Fruit fly (Drosophila melanogaster) whole organism, embryonic: Measurements from ENCODE around the gene Pdhb.
A peak's percentile ranks its signal among the peaks of the same experiment; 100 is the strongest.

ENCODE experiments used
- B-H1 ChIP-seq: fragments of 200-800 bp; sonication (Bioruptor generic); IDR thresholded peaks from 3 replicates; pipeline ENCODE4 v1.3.6; 2022; ENCODE audit warnings: missing biosample characterization, missing genetic modification characterization
- BtbVII ChIP-seq: fragments of 200-800 bp; sonication (Bioruptor generic); optimal IDR thresholded peaks from 3 replicates; lab custom pipeline; 2017; ENCODE audit warnings: missing biosample characterization, mild to moderate bottlenecking, missing genetic modification characterization
- CG10321 ChIP-seq: fragments of 200-800 bp; sonication (Bioruptor generic); IDR thresholded peaks from 2 replicates; pipeline ENCODE4 v1.3.6; 2022; ENCODE audit warnings: missing biosample characterization, missing genetic modification characterization
- CG10462 ChIP-seq: fragments of 200-800 bp; sonication (Bioruptor generic); optimal IDR thresholded peaks from 2 replicates; lab custom pipeline; 2016; ENCODE audit warnings: missing biosample characterization, missing genetic modification characterization
- CG13624 ChIP-seq: fragments of 200-800 bp; sonication (Bioruptor generic); optimal IDR thresholded peaks from 2 replicates; lab custom pipeline; 2016; ENCODE audit warnings: missing biosample characterization, missing genetic modification characterization
- CG14667 ChIP-seq: fragments of 200-800 bp; sonication (Bioruptor generic); IDR thresholded peaks from 2 replicates; pipeline ENCODE4 v1.3.6; 2022; ENCODE audit warnings: missing biosample characterization, missing genetic modification characterization
- CG17186 ChIP-seq: fragments of 200-800 bp; sonication (Bioruptor generic); optimal IDR thresholded peaks from 3 replicates; lab custom pipeline; 2017; ENCODE audit warnings: missing biosample characterization, missing genetic modification reagents, missing genetic modification characterization
- CG17385 ChIP-seq: fragments of 200-800 bp; sonication (Bioruptor generic); optimal IDR thresholded peaks from 3 replicates; lab custom pipeline; 2018; ENCODE audit warnings: missing biosample characterization, mild to moderate bottlenecking, missing genetic modification characterization
- CG18619 ChIP-seq: fragments of 200-800 bp; sonication (Bioruptor generic); optimal IDR thresholded peaks from 3 replicates; lab custom pipeline; 2017; ENCODE audit warnings: missing biosample characterization, mild to moderate bottlenecking, missing genetic modification characterization
- CG2202 ChIP-seq: fragments of 200-800 bp; sonication (Bioruptor generic); optimal IDR thresholded peaks from 2 replicates; lab custom pipeline; 2018; ENCODE audit warnings: missing biosample characterization, mild to moderate bottlenecking, missing genetic modification characterization
- CG2678 ChIP-seq: fragments of 200-800 bp; sonication (Bioruptor generic); optimal IDR thresholded peaks from 3 replicates; lab custom pipeline; 2019; ENCODE audit warnings: missing biosample characterization, mild to moderate bottlenecking, missing genetic modification characterization, moderate library complexity
- CG32767 ChIP-seq: fragments of 200-800 bp; sonication (Bioruptor generic); IDR thresholded peaks from 2 replicates; pipeline ENCODE4 v1.3.6; 2022; ENCODE audit warnings: missing biosample characterization, missing genetic modification characterization
- CG34422 ChIP-seq: fragments of 200-800 bp; sonication (Bioruptor generic); IDR thresholded peaks from 3 replicates; pipeline ENCODE4 v1.3.6; 2022; ENCODE audit warnings: missing biosample characterization, missing genetic modification characterization
- CG6854 ChIP-seq: fragments of 200-800 bp; sonication (Bioruptor generic); optimal IDR thresholded peaks from 3 replicates; lab custom pipeline; 2017; ENCODE audit warnings: missing biosample characterization, mild to moderate bottlenecking, missing genetic modification characterization
- CG7987 ChIP-seq: fragments of 200-800 bp; sonication (Bioruptor generic); optimal IDR thresholded peaks from 2 replicates; lab custom pipeline; 2018; ENCODE audit warnings: missing biosample characterization, mild to moderate bottlenecking, missing genetic modification characterization, moderate library complexity
- CG8281 ChIP-seq: fragments of 200-800 bp; sonication (Bioruptor generic); optimal IDR thresholded peaks from 2 replicates; lab custom pipeline; 2018; ENCODE audit warnings: missing biosample characterization, mild to moderate bottlenecking, missing genetic modification characterization, moderate library complexity
- D ChIP-seq, 2 experiments: fragments of 200-800 bp in 1 of 2; fragments of >200 bp in 1 of 2; sonication (Bioruptor generic) in 1 of 2; optimal IDR thresholded peaks; 2 replicates in 1 of 2; 3 replicates in 1 of 2; lab custom pipeline; 2017; ENCODE audit warnings: mild to moderate bottlenecking in 1 of 2, missing biosample characterization in 1 of 2, missing genetic modification characterization in 1 of 2, missing genetic modification reagents in 1 of 2
- Eip74EF ChIP-seq, 2 experiments: fragments of 200-800 bp in 1 of 2; fragments of >200 bp in 1 of 2; sonication (Bioruptor generic) in 1 of 2; optimal IDR thresholded peaks; 2 replicates each; lab custom pipeline; 2017 to 2019; ENCODE audit warnings: missing biosample characterization in 2 of 2, missing genetic modification characterization in 2 of 2, mild to moderate bottlenecking in 1 of 2, moderate library complexity in 1 of 2
- Ets97D ChIP-seq: fragments of 200-800 bp; sonication (Bioruptor generic); optimal IDR thresholded peaks from 3 replicates; lab custom pipeline; 2016; ENCODE audit warnings: missing biosample characterization, missing genetic modification characterization
- HLHmδ ChIP-seq: fragments of 200-800 bp; sonication (Bioruptor generic); optimal IDR thresholded peaks from 2 replicates; lab custom pipeline; 2018; ENCODE audit warnings: missing biosample characterization, mild to moderate bottlenecking, missing genetic modification characterization, moderate library complexity
- Hmx ChIP-seq: fragments of 200-800 bp; sonication (Bioruptor generic); optimal IDR thresholded peaks from 2 replicates; lab custom pipeline; 2016; ENCODE audit warnings: missing biosample characterization, missing genetic modification characterization
- Hsf ChIP-seq: fragments of 200-800 bp; sonication (Bioruptor generic); optimal IDR thresholded peaks from 3 replicates; lab custom pipeline; 2016; ENCODE audit warnings: missing biosample characterization, missing genetic modification characterization
- MBD-R2 ChIP-seq: fragments of 200-800 bp; sonication (Bioruptor generic); IDR thresholded peaks from 2 replicates; pipeline ENCODE4 v1.3.6; 2022; ENCODE audit warnings: missing biosample characterization, missing genetic modification characterization
- PHDP ChIP-seq: fragments of 200-800 bp; sonication (Bioruptor generic); optimal IDR thresholded peaks from 3 replicates; lab custom pipeline; 2018; ENCODE audit warnings: missing biosample characterization, mild to moderate bottlenecking, missing genetic modification characterization, moderate library complexity
- Pdp1 ChIP-seq, 2 experiments: fragments of 200-800 bp; sonication (Bioruptor generic); optimal IDR thresholded peaks; 3 replicates each; lab custom pipeline; 2016; ENCODE audit warnings: missing biosample characterization in 2 of 2, missing genetic modification characterization in 2 of 2, mild to moderate bottlenecking in 1 of 2, moderate library complexity in 1 of 2
- Usf ChIP-seq: fragments of 200-800 bp; sonication (Bioruptor generic); optimal IDR thresholded peaks from 2 replicates; lab custom pipeline; 2017; ENCODE audit warnings: missing genotype, missing biosample characterization, missing genetic modification characterization
- Xbp1 ChIP-seq: fragments of 200-800 bp; sonication (Bioruptor generic); optimal IDR thresholded peaks from 3 replicates; lab custom pipeline; 2016; ENCODE audit warnings: missing biosample characterization, mild to moderate bottlenecking, missing genetic modification characterization
- ash1 ChIP-seq: fragments of 200-800 bp; sonication (Bioruptor generic); optimal IDR thresholded peaks from 2 replicates; lab custom pipeline; 2018; ENCODE audit warnings: missing biosample characterization, mild to moderate bottlenecking, missing genetic modification characterization
- cg ChIP-seq: fragments of 200-800 bp; sonication (Bioruptor generic); optimal IDR thresholded peaks from 3 replicates; lab custom pipeline; 2019; ENCODE audit warnings: missing biosample characterization, mild to moderate bottlenecking, missing genetic modification characterization, moderate library complexity
- chinmo ChIP-seq: fragments of 200-800 bp; sonication (Bioruptor generic); IDR thresholded peaks from 4 replicates; pipeline ENCODE4 v1.3.6; 2022; ENCODE audit warnings: missing biosample characterization, missing genetic modification characterization; ENCODE audit not compliant: partially characterized antibody
- crp ChIP-seq, 2 experiments: fragments of 200-800 bp; sonication (Bioruptor generic); optimal IDR thresholded peaks; 2 replicates in 1 of 2; 3 replicates in 1 of 2; lab custom pipeline; 2017; ENCODE audit warnings: missing biosample characterization in 2 of 2, missing genetic modification characterization in 2 of 2, mild to moderate bottlenecking in 1 of 2, moderate library complexity in 1 of 2
- dysf ChIP-seq: fragments of 200-800 bp; sonication (Bioruptor generic); IDR thresholded peaks from 3 replicates; pipeline ENCODE4 v1.3.6; 2022; ENCODE audit warnings: missing biosample characterization, missing genetic modification characterization
- gem ChIP-seq: fragments of 200-800 bp; sonication (Bioruptor generic); optimal IDR thresholded peaks from 2 replicates; lab custom pipeline; 2019; ENCODE audit warnings: missing biosample characterization, mild to moderate bottlenecking, missing genetic modification characterization, moderate library complexity
- grn ChIP-seq: fragments of 200-800 bp; sonication (Bioruptor generic); optimal IDR thresholded peaks from 3 replicates; lab custom pipeline; 2017; ENCODE audit warnings: missing biosample characterization, missing genetic modification characterization
- gsb-n ChIP-seq: fragments of 200-800 bp; sonication (Bioruptor generic); optimal IDR thresholded peaks from 3 replicates; lab custom pipeline; 2018; ENCODE audit warnings: missing biosample characterization, mild to moderate bottlenecking, missing genetic modification characterization
- hbn ChIP-seq: fragments of 200-800 bp; sonication (Bioruptor generic); IDR thresholded peaks from 2 replicates; pipeline ENCODE4 v1.3.6; 2022; ENCODE audit warnings: missing biosample characterization, missing genetic modification characterization; ENCODE audit not compliant: partially characterized antibody
- jigr1 ChIP-seq: fragments of 200-800 bp; sonication (Bioruptor generic); IDR thresholded peaks from 3 replicates; pipeline ENCODE4 v1.3.6; 2022; ENCODE audit warnings: missing biosample characterization, missing genetic modification characterization
- kay ChIP-seq: fragments of 200-800 bp; sonication (Bioruptor generic); optimal IDR thresholded peaks from 2 replicates; lab custom pipeline; 2016; ENCODE audit warnings: missing biosample characterization, missing genetic modification characterization
- klu ChIP-seq: fragments of 200-800 bp; sonication (Bioruptor generic); IDR thresholded peaks from 2 replicates; pipeline ENCODE4 v1.3.6; 2022; ENCODE audit warnings: missing biosample characterization, missing genetic modification characterization
- nau ChIP-seq: fragments of 200-800 bp; sonication (Bioruptor generic); optimal IDR thresholded peaks from 3 replicates; lab custom pipeline; 2017; ENCODE audit warnings: missing biosample characterization, mild to moderate bottlenecking, missing genetic modification characterization, missing genetic modification reagents
- sens-2 ChIP-seq: fragments of 200-800 bp; sonication (Bioruptor generic); IDR thresholded peaks from 2 replicates; pipeline ENCODE4 v1.3.6; 2022; ENCODE audit warnings: missing biosample characterization, missing genetic modification characterization
- sqz ChIP-seq: fragments of 200-800 bp; sonication (Bioruptor generic); optimal IDR thresholded peaks from 3 replicates; lab custom pipeline; 2018; ENCODE audit warnings: missing biosample characterization, mild to moderate bottlenecking, missing genetic modification characterization
- ttk ChIP-seq: fragments of 200-800 bp; sonication (Bioruptor generic); IDR thresholded peaks from 2 replicates; pipeline ENCODE4 v2.1.2; 2022; ENCODE audit warnings: missing biosample characterization, missing genetic modification characterization
- twi ChIP-seq: fragments of 200-800 bp; optimal IDR thresholded peaks from 2 replicates; lab custom pipeline; 2019; ENCODE audit warnings: missing biosample characterization, mild to moderate bottlenecking, missing genetic modification characterization, moderate library complexity
- z ChIP-seq: fragments of 200-800 bp; sonication (Bioruptor generic); IDR thresholded peaks from 3 replicates; pipeline ENCODE4 v1.3.6; 2022; ENCODE audit warnings: missing biosample characterization, missing genetic modification characterization
- zf30C ChIP-seq: fragments of 200-800 bp; sonication (Bioruptor generic); optimal IDR thresholded peaks from 3 replicates; lab custom pipeline; 2018; ENCODE audit warnings: missing biosample characterization, mild to moderate bottlenecking, missing genetic modification characterization

Gene Pdhb

DNA sequence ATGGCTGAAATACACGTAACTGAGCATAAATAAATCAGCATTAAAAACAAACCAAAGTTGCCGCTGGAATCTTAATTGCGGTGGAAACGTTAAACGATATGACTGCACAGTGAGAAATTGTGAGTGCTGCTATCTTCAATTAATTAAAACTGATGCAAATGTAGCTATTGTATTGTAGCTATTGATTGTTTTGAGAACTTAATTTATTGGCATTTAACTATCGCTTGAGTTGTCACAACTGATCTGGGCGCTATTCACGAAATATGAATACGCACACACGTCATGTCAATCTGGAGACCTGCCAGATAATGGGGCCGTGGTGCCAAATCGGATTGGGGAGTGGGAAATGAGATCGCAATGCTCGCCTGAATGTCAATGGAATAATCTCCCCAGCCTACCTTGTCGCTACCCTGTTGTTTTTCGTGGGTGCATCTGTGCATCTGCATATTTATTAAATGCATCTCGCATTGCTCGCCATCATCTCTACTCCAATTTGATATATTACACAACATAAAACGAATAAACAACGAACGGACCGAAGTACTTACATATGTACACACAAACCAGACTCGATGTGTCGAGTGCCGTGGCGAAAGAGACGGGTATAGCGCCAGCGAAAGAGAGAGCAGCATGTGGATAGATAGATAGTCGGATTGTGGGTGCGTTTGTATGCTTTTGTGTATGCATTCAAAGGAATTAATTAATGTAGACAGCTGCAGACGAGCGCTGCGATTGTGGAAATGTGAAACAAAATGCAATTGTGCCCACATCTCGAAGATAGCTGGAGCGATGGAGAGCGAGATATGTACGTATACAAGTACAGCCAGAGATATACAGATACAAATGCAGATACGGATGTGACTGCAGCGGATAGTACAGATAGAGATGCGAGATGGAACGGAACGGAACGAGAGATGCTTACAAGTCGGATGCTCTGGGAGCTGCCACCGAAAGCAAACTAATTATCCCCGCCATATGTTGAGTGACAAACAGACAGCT, 29.1 kb upstream of the Pdhb start (continued):
- TF ChIP-seq CG2202 (tag; lab: Kevin White, UChicago) = peak; percentile 51

DNA sequence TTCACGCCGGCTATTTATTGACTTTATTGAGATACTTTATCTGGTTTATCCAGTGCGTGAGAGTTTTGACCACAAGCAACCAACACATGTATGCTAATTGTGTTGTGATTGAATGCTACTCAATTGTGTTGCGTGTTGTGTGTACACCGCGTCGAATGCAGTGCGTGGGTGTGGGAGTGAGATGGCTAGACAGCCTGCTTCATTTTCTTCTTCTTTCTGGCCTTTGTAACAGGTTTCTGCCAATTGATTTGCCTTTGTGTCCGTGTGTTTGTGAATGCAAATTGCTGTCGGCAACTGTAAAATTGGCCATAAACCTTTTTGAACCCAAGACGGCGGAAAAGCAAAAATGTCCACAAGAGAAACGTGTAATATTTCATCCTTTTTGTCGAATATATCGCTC, 26.0 kb upstream of the Pdhb start:
- TF ChIP-seq ttk (GFP tag; lab: Robert Waterston, UW) (no peak), zf30C (no peak), jigr1 (GFP tag; lab: Robert Waterston, UW) (no peak), CG32767 (GFP tag; lab: Robert Waterston, UW) (0 out of 2 replicates have a peak, but pooled peaks have one; percentile 37), gem (tag; lab: Kevin White, UChicago) (no peak), hbn (GFP tag; lab: Robert Waterston, UW) (no peak), CG18619 (GFP tag; lab: Kevin White, UChicago) (no peak), CG17385 (GFP tag; lab: Kevin White, UChicago) (peak; percentile 78), sens-2 (GFP tag; lab: Robert Waterston, UW) (no peak), Xbp1 (GFP tag; lab: Kevin White, UChicago) (no peak), Ets97D (GFP tag; lab: Kevin White, UChicago) (no peak), grn (GFP tag; lab: Kevin White, UChicago) (no peak), kay (GFP tag; lab: Kevin White, UChicago) (no peak), cg (GFP tag; lab: Kevin White, UChicago) (peak; percentile 72), Hmx (GFP tag; lab: Kevin White, UChicago) (no peak), crp (GFP tag; optimal IDR thresholded peaks at IDR 0.05; lab: Kevin White, UChicago) (no peak), CG17186 (GFP tag; lab: Kevin White, UChicago) (no peak), chinmo (GFP tag; lab: Robert Waterston, UW) (peak; percentile 51; the same call in 1 of the 4 replicates), CG13624 (no peak), Hsf (GFP tag; lab: Kevin White, UChicago) (no peak), CG6854 (GFP tag; lab: Kevin White, UChicago) (no peak), CG34422 (GFP tag; lab: Robert Waterston, UW) (no peak), CG14667 (no peak), Usf (no peak), MBD-R2 (GFP tag; lab: Robert Waterston, UW) (no peak), CG2678 (tag; lab: Kevin White, UChicago) (no peak), CG10462 (GFP tag; lab: Kevin White, UChicago) (no peak), twi (tag; lab: Kevin White, UChicago) (peak; percentile 28), CG7987 (GFP tag; lab: Kevin White, UChicago) (no peak), klu (GFP tag; lab: Robert Waterston, UW) (no peak), gsb-n (tag; lab: Kevin White, UChicago) (peak; percentile 60), B-H1 (GFP tag; lab: Robert Waterston, UW) (no peak), z (GFP tag; lab: Robert Waterston, UW) (peak; percentile 71; the same call in 2 of the 3 replicates), dysf (no peak), nau (no peak), BtbVII (no peak), Pdp1 (GFP tag; optimal IDR thresholded peaks at IDR 0.05; lab: Kevin White, UChicago) (peak in 1 of 2 experiments; percentile 19), ash1 (GFP tag; lab: Kevin White, UChicago) (no peak), CG10321 (GFP tag; lab: Robert Waterston, UW) (peak; percentile 71), PHDP (tag; lab: Kevin White, UChicago) (no peak), D (optimal IDR thresholded peaks at IDR 0.05; lab: Kevin White, UChicago) (peak; percentile 35), D (GFP tag; optimal IDR thresholded peaks at IDR 0.05; lab: Kevin White, UChicago) (no peak), sqz (GFP tag; lab: Kevin White, UChicago) (no peak), CG8281 (tag; lab: Kevin White, UChicago) (no peak), Eip74EF (GFP tag; optimal IDR thresholded peaks at IDR 0.05; lab: Kevin White, UChicago) (no peak), HLHmδ (GFP tag; lab: Kevin White, UChicago) (peak; percentile 36)
